Worm (Caenorhabditis elegans) whole organism, young adult: ENCODE measurements around the gene C33B4.4.
A peak's percentile ranks its signal among the peaks of the same experiment; 100 is the strongest.

ENCODE experiments used
- F23B12.7 ChIP-seq: sonication (generic microtip); optimal IDR thresholded peaks from 2 replicates; lab custom pipeline; 2017; ENCODE audit warnings: missing genetic modification characterization, mild to moderate bottlenecking, missing compliant biosample characterization, antibody characterized with exemption, moderate library complexity; ENCODE audit not compliant: insufficient read depth
- F39B2.1 ChIP-seq: fragments of 200-800 bp; sonication (Bioruptor generic); IDR thresholded peaks from 2 replicates; pipeline ENCODE4 v1.3.6; 2022; ENCODE audit warnings: missing genetic modification reagents, missing genetic modification characterization, missing compliant biosample characterization
- F52B5.7 ChIP-seq: sonication (generic microtip); optimal IDR thresholded peaks from 2 replicates; lab custom pipeline; 2016; ENCODE audit warnings: mild to moderate bottlenecking, missing genetic modification characterization, missing compliant biosample characterization
- F57A8.1 ChIP-seq: fragments of 200-800 bp; sonication (Bioruptor generic); optimal IDR thresholded peaks from 2 replicates; lab custom pipeline; 2018; ENCODE audit warnings: mild to moderate bottlenecking, missing genetic modification characterization, moderate library complexity, missing compliant biosample characterization
- K11D2.4 ChIP-seq: fragments of 200-800 bp; sonication (Bioruptor generic); IDR thresholded peaks from 2 replicates; pipeline ENCODE4 v1.3.6; 2022; ENCODE audit warnings: missing genetic modification reagents, missing genetic modification characterization, missing compliant biosample characterization
- K12H6.12 ChIP-seq: fragments of 200-800 bp; sonication (Bioruptor generic); optimal IDR thresholded peaks from 2 replicates; lab custom pipeline; 2018; ENCODE audit warnings: mild to moderate bottlenecking, missing genetic modification characterization, missing compliant biosample characterization
- Y53F4B.3 ChIP-seq: fragments of 200-800 bp; sonication (Bioruptor generic); IDR thresholded peaks from 2 replicates; pipeline ENCODE4 v1.3.6; 2022; ENCODE audit warnings: missing genetic modification reagents, missing genetic modification characterization, missing compliant biosample characterization
- Y67H2A.10 ChIP-seq: fragments of 200-800 bp; sonication (Bioruptor generic); conservative IDR thresholded peaks from 2 replicates; pipeline ENCODE4 v1.3.6; 2022; ENCODE audit warnings: missing genetic modification reagents, missing genetic modification characterization, missing compliant biosample characterization
- Y79H2A.3 ChIP-seq: fragments of 200-800 bp; sonication (Bioruptor generic); conservative IDR thresholded peaks from 2 replicates; pipeline ENCODE4 v1.3.6; 2022; ENCODE audit warnings: missing genetic modification reagents, missing genetic modification characterization, missing compliant biosample characterization
- Y95B8A.8 ChIP-seq: fragments of 200-800 bp; sonication (Bioruptor generic); IDR thresholded peaks from 2 replicates; pipeline ENCODE4 v1.3.6; 2022; ENCODE audit warnings: missing genetic modification reagents, missing genetic modification characterization, missing compliant biosample characterization
- akir-1 ChIP-seq: fragments of 200-800 bp; sonication (Bioruptor generic); optimal IDR thresholded peaks from 2 replicates; lab custom pipeline; 2018; ENCODE audit warnings: mild to moderate bottlenecking, missing genetic modification characterization, moderate library complexity, missing compliant biosample characterization
- aptf-3 ChIP-seq: fragments of 200-800 bp; sonication (Bioruptor generic); IDR thresholded peaks from 2 replicates; pipeline ENCODE4 v1.3.6; 2022; ENCODE audit warnings: missing genetic modification characterization, missing compliant biosample characterization
- cebp-2 ChIP-seq: fragments of 200-800 bp; sonication (Bioruptor generic); IDR thresholded peaks from 2 replicates; pipeline ENCODE4 v1.3.6; 2022; ENCODE audit warnings: missing genetic modification characterization, missing compliant biosample characterization
- ceh-40 ChIP-seq: fragments of 200-800 bp; sonication (Bioruptor generic); IDR thresholded peaks from 2 replicates; pipeline ENCODE4 v1.3.6; 2022; ENCODE audit warnings: missing genetic modification characterization, missing compliant biosample characterization
- chd-7 ChIP-seq: sonication (generic microtip); optimal IDR thresholded peaks from 2 replicates; lab custom pipeline; 2016; ENCODE audit warnings: mild to moderate bottlenecking, missing genetic modification characterization, moderate library complexity, missing compliant biosample characterization
- dpff-1 ChIP-seq: sonication (generic microtip); optimal IDR thresholded peaks from 2 replicates; lab custom pipeline; 2017; ENCODE audit warnings: mild to moderate bottlenecking, missing genetic modification characterization, missing compliant biosample characterization
- dpl-1 ChIP-seq: fragments of 150-350 bp; optimal IDR thresholded peaks from 2 replicates; lab custom pipeline; 2014; ENCODE audit warnings: missing biosample characterization, missing genetic modification reagents, missing genetic modification characterization
- efl-1 ChIP-seq: fragments of 150-350 bp; optimal IDR thresholded peaks from 2 replicates; lab custom pipeline; 2014; ENCODE audit warnings: missing biosample characterization, missing genetic modification reagents, missing genetic modification characterization
- egl-18 ChIP-seq: fragments of 200-800 bp; sonication (Bioruptor generic); IDR thresholded peaks from 2 replicates; pipeline ENCODE4 v1.3.6; 2022; ENCODE audit warnings: missing genetic modification reagents, missing genetic modification characterization, missing compliant biosample characterization
- egl-44 ChIP-seq: fragments of 200-800 bp; sonication (Bioruptor generic); IDR thresholded peaks from 2 replicates; pipeline ENCODE4 v1.3.6; 2022; ENCODE audit warnings: missing genetic modification reagents, missing genetic modification characterization, missing compliant biosample characterization
- gei-17 ChIP-seq: fragments of 200-800 bp; sonication (Bioruptor generic); optimal IDR thresholded peaks from 2 replicates; lab custom pipeline; 2018; ENCODE audit warnings: mild to moderate bottlenecking, missing genetic modification characterization, missing compliant biosample characterization
- hrde-1 ChIP-seq: sonication (generic microtip); optimal IDR thresholded peaks from 2 replicates; lab custom pipeline; 2016; ENCODE audit warnings: missing genetic modification characterization, mild to moderate bottlenecking, missing compliant biosample characterization, moderate library complexity, missing genotype, missing genetic modification reagents, borderline replicate concordance
- let-526 ChIP-seq: fragments of 200-800 bp; sonication (Bioruptor generic); IDR thresholded peaks from 2 replicates; pipeline ENCODE4 v1.3.6; 2022; ENCODE audit warnings: missing genetic modification reagents, missing genetic modification characterization, missing compliant biosample characterization
- lin-40 ChIP-seq: sonication (generic microtip); optimal IDR thresholded peaks from 2 replicates; lab custom pipeline; 2016; ENCODE audit warnings: missing genetic modification characterization, mild to moderate bottlenecking, missing compliant biosample characterization, missing genotype, missing genetic modification reagents
- lsy-27 ChIP-seq: sonication (generic microtip); optimal IDR thresholded peaks from 2 replicates; lab custom pipeline; 2017; ENCODE audit warnings: missing genetic modification characterization, mild to moderate bottlenecking, missing compliant biosample characterization, antibody characterized with exemption, missing genotype, borderline replicate concordance; ENCODE audit not compliant: insufficient read depth
- madf-6 ChIP-seq: fragments of 200-800 bp; sonication (Bioruptor generic); IDR thresholded peaks from 2 replicates; pipeline ENCODE4 v1.3.6; 2022; ENCODE audit warnings: missing genetic modification reagents, missing genetic modification characterization, missing compliant biosample characterization
- mcd-1 ChIP-seq: fragments of 200-800 bp; sonication (Bioruptor generic); IDR thresholded peaks from 2 replicates; pipeline ENCODE4 v1.3.6; 2022; ENCODE audit warnings: missing genetic modification reagents, missing genetic modification characterization, missing compliant biosample characterization
- mes-4 ChIP-seq: sonication (generic microtip); optimal IDR thresholded peaks from 2 replicates; lab custom pipeline; 2016; ENCODE audit warnings: missing genotype, missing genetic modification characterization, missing compliant biosample characterization
- mxl-1 ChIP-seq: sonication (generic microtip); optimal IDR thresholded peaks from 2 replicates; lab custom pipeline; 2016; ENCODE audit warnings: missing genetic modification characterization, missing compliant biosample characterization
- nfyb-1 ChIP-seq: fragments of 200-800 bp; sonication (Bioruptor generic); IDR thresholded peaks from 2 replicates; pipeline ENCODE4 v1.3.6; 2022; ENCODE audit warnings: missing genetic modification reagents, missing genetic modification characterization, missing compliant biosample characterization
- nhr-80 ChIP-seq: sonication (generic microtip); optimal IDR thresholded peaks from 2 replicates; lab custom pipeline; 2016; ENCODE audit warnings: missing genetic modification characterization, missing compliant biosample characterization
- nhr-90 ChIP-seq: sonication (generic microtip); optimal IDR thresholded peaks from 2 replicates; lab custom pipeline; 2016; ENCODE audit warnings: missing genotype, mild to moderate bottlenecking, missing genetic modification characterization, missing compliant biosample characterization
- rec-8 ChIP-seq, 2 experiments: sonication (generic microtip); optimal IDR thresholded peaks; 2 replicates each; lab custom pipeline; 2016; ENCODE audit warnings: mild to moderate bottlenecking in 2 of 2, missing genetic modification characterization in 2 of 2, missing genetic modification reagents in 2 of 2, missing genotype in 2 of 2, missing biosample characterization in 1 of 2, missing compliant biosample characterization in 1 of 2, moderate library complexity in 1 of 2
- repo-1 ChIP-seq: sonication (generic microtip); optimal IDR thresholded peaks from 2 replicates; lab custom pipeline; 2017; ENCODE audit warnings: mild to moderate bottlenecking, missing genetic modification characterization, missing compliant biosample characterization
- sdz-38 ChIP-seq: sonication (generic microtip); optimal IDR thresholded peaks from 2 replicates; lab custom pipeline; 2016; ENCODE audit warnings: missing genotype, missing genetic modification characterization, missing compliant biosample characterization
- sea-2 ChIP-seq: fragments of 200-800 bp; sonication (Bioruptor generic); IDR thresholded peaks from 2 replicates; pipeline ENCODE4 v1.3.6; 2022; ENCODE audit warnings: missing genetic modification characterization, missing compliant biosample characterization
- snpc-1.1 ChIP-seq: sonication (generic microtip); optimal IDR thresholded peaks from 2 replicates; lab custom pipeline; 2017; ENCODE audit warnings: missing genetic modification characterization, mild to moderate bottlenecking, missing compliant biosample characterization, antibody characterized with exemption, moderate library complexity, missing genotype, missing genetic modification reagents; ENCODE audit not compliant: insufficient read depth
- tbp1 ChIP-seq: fragments of 200-800 bp; sonication (Bioruptor generic); optimal IDR thresholded peaks from 2 replicates; lab custom pipeline; 2018; ENCODE audit warnings: mild to moderate bottlenecking, missing genetic modification characterization, missing compliant biosample characterization
- tbx-9 ChIP-seq: sonication (generic microtip); optimal IDR thresholded peaks from 2 replicates; lab custom pipeline; 2016; ENCODE audit warnings: borderline replicate concordance, missing genetic modification characterization, inconsistent platforms, missing compliant biosample characterization
- zim-3 ChIP-seq: sonication (generic microtip); optimal IDR thresholded peaks from 2 replicates; lab custom pipeline; 2017; ENCODE audit warnings: mild to moderate bottlenecking, missing genetic modification characterization, moderate library complexity, missing compliant biosample characterization
- ztf-18 ChIP-seq: sonication (generic microtip); optimal IDR thresholded peaks from 2 replicates; lab custom pipeline; 2016; ENCODE audit warnings: missing genotype, mild to moderate bottlenecking, missing genetic modification characterization, missing compliant biosample characterization

Gene C33B4.4

ce11 chrII:11376598-11377108 lies 6.6 kb downstream of the C33B4.4 start (continued):
- TF ChIP-seq K11D2.4 = peak; percentile 73
- peak; percentile 30 for TF ChIP-seq lin-40 (tag; lab: Kevin White, UChicago)
- peak; percentile 87 for TF ChIP-seq madf-6
- no peak for TF ChIP-seq sea-2 (GFP tag; lab: Robert Waterston, UW)
- peak; percentile 95 for TF ChIP-seq hrde-1
- TF ChIP-seq Y95B8A.8 (GFP tag; lab: Robert Waterston, UW) = peak; percentile 94
- peak; percentile 84 for TF ChIP-seq chd-7 (tag; lab: Kevin White, UChicago)
- peak; percentile 96 for TF ChIP-seq snpc-1.1 (tag; lab: Kevin White, UChicago)
- peak; percentile 39 for TF ChIP-seq Y67H2A.10 (GFP tag; lab: Robert Waterston, UW)
- no peak for TF ChIP-seq lsy-27 (tag; lab: Kevin White, UChicago)
- TF ChIP-seq egl-44 (GFP tag; lab: Robert Waterston, UW) = no peak; the same call in 1 of the 2 replicates
- TF ChIP-seq zim-3 (tag; lab: Kevin White, UChicago) = peak; percentile 71
- TF ChIP-seq tbp1 (GFP tag; lab: Kevin White, UChicago) = peak; percentile 78
- TF ChIP-seq dpl-1 (GFP tag; lab: Kevin White, UChicago) = no peak
- peak; percentile 90 for TF ChIP-seq nfyb-1

ce11 chrII:11376026-11376425 lies 7.2 kb downstream of the C33B4.4 start:
- TF ChIP-seq Y79H2A.3 (GFP tag; lab: Robert Waterston, UW) (no peak), mes-4 (tag; lab: Kevin White, UChicago) (no peak), F23B12.7 (tag; lab: Kevin White, UChicago) (no peak), aptf-3 (GFP tag; lab: Robert Waterston, UW) (no peak), nhr-90 (tag; lab: Kevin White, UChicago) (no peak), nfyb-1 (no peak), ztf-18 (tag; lab: Kevin White, UChicago) (no peak), mxl-1 (no peak), rec-8 (tag; optimal IDR thresholded peaks at IDR 0.05; lab: Kevin White, UChicago) (no peak), K12H6.12 (no peak), Y53F4B.3 (GFP tag; lab: Robert Waterston, UW) (no peak), egl-18 (GFP tag; lab: Robert Waterston, UW) (no peak), tbx-9 (tag; lab: Kevin White, UChicago) (no peak)

DNA sequence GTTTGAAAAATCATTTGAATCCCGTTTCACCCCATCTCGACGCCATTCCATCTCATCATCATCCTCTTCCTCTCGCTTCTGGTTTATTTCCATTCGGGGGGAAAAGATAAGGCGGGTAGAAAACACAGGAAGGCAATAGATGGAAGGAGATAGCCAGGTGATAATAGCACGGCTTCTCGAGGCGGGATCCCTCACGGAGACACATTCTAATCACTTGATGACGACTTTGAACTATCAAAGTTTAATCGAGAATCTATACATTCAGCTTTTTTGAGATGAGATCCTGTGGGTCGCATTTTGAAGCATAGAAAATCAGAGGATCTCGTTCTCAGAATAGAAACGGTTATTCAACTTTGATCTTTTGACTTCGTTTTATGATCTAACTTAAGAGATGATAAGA lies 11.3 kb downstream of the C33B4.4 start, which contains the start of gene C33B4.2:
Gene C33B4.2, minus strand, starts transcription at position 165 of the 400 bp plus-strand sequence.
- TF ChIP-seq Y79H2A.3 (GFP tag; lab: Robert Waterston, UW) (no peak), cebp-2 (GFP tag; lab: Robert Waterston, UW) (no peak), dpff-1 (tag; lab: Kevin White, UChicago) (no peak), efl-1 (GFP tag; lab: Kevin White, UChicago) (no peak), let-526 (GFP tag; lab: Robert Waterston, UW) (no peak), gei-17 (no peak), mes-4 (tag; lab: Kevin White, UChicago) (no peak), ceh-40 (GFP tag; lab: Robert Waterston, UW) (no peak), akir-1 (no peak), F52B5.7 (tag; lab: Kevin White, UChicago) (no peak), repo-1 (tag; lab: Kevin White, UChicago) (no peak), nhr-80 (tag; lab: Kevin White, UChicago) (no peak), sdz-38 (tag; lab: Kevin White, UChicago) (no peak), K11D2.4 (no peak), mcd-1 (GFP tag; lab: Robert Waterston, UW) (no peak), Y67H2A.10 (GFP tag; lab: Robert Waterston, UW) (no peak), F57A8.1 (no peak), F39B2.1 (GFP tag; lab: Robert Waterston, UW) (no peak)
